Worm (Caenorhabditis elegans): ENCODE measurements around the gene F57F4.1.

The F57F4.1 gene

DNA sequence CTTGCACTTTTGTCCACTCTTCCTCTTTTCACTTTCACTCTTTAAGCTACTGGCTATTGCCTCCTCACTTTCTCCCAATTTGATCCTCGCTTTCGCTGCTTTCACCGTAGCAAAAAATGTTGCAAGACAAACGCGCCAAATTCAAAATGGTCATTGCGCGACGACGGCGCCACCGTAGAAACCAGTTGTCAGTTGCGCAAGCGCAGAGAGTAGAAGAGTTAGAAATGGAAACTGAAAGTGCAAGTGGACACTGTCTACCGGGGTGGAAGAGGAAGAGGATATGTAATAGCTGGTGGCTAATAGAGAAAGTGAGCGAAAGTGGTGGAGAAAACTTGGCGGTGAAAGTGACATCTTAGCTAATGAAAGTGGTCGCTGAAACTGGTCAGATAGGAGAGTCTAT lies 39.1 kb upstream of the F57F4.1 start:
- TF ChIP-seq ama-1 (optimal IDR thresholded peaks at IDR 0.05) (no peak), B0310.2 (tag; optimal IDR thresholded peaks at IDR 0.05) (no peak), scrt-1 (GFP tag; IDR thresholded peaks at IDR 0.05) (no peak), pes-1 (GFP tag; IDR thresholded peaks at IDR 0.05) (no peak), tbx-37 (GFP tag; conservative IDR thresholded peaks at IDR 0.05) (no peak), tra-4 (tag; optimal IDR thresholded peaks at IDR 0.05) (no peak), hmg-4 (GFP tag; optimal IDR thresholded peaks at IDR 0.05) (no peak), hmbx-1 (tag; optimal IDR thresholded peaks at IDR 0.05) (no peak), ceh-13 (GFP tag; optimal IDR thresholded peaks at IDR 0.05) (no peak), F13C5.2 (tag; optimal IDR thresholded peaks at IDR 0.05) (no peak), flt-1 (GFP tag; IDR thresholded peaks at IDR 0.05) (no peak), sea-1 (GFP tag; conservative IDR thresholded peaks at IDR 0.05) (no peak)

DNA sequence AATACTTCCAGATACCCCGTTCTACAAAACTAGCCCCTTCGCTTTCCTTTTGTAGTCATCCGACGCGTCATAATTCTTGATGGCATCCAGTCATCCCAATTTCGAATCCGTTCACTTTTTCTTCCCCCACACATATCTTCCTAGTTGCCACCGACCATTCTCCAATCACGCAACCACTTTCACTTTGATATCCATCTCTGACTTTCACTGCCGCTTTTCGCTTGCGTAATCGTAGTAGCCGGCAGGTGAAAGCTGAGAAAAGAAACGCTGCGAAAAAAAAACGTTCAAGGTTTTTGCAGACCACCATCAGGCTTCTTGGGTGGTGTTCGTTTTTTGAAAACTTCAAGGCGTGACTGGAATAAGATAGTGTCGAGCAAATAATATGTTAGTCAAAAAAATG lies 37.9 kb upstream of the F57F4.1 start:
- TF ChIP-seq tbx-37 (GFP tag; conservative IDR thresholded peaks at IDR 0.05), result no peak

DNA sequence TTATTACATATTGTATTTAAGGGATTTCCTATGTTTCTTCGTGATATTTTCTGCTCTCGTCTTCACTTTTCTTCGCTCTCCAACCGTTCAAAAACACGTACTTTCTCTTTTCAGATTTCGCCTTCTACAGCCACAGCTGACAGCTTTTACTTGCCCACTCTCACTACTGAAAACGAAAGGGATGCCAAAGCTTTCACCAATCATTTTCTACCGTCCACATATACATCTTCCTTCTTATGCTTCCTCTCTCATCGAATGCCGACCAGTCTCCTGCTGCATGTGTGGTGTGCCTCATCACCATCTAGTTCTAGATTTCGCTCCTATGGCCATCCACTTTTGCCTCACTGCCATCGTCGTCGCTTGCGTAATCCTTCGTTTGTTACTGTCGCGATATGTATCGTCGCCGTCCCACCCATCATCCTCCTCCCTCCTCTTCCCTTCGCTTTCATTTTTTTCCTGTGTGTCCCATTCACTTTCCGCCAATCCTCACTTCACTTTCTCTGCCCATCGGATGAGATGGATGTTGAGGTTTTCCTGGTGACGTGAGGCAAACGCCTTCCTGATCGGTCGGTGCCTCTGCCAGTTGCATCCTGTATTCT lies 37.0 kb upstream of the F57F4.1 start:
- TF ChIP-seq tra-4 (tag; optimal IDR thresholded peaks at IDR 0.05) (no peak), tbx-11 (GFP tag; IDR thresholded peaks at IDR 0.05) (no peak), ceh-13 (GFP tag; optimal IDR thresholded peaks at IDR 0.05) (no peak), ets-7 (tag; optimal IDR thresholded peaks at IDR 0.05) (no peak), F13C5.2 (tag; optimal IDR thresholded peaks at IDR 0.05) (no peak), ceh-36 (tag; optimal IDR thresholded peaks at IDR 0.05) (no peak), flt-1 (GFP tag; IDR thresholded peaks at IDR 0.05) (no peak)

DNA sequence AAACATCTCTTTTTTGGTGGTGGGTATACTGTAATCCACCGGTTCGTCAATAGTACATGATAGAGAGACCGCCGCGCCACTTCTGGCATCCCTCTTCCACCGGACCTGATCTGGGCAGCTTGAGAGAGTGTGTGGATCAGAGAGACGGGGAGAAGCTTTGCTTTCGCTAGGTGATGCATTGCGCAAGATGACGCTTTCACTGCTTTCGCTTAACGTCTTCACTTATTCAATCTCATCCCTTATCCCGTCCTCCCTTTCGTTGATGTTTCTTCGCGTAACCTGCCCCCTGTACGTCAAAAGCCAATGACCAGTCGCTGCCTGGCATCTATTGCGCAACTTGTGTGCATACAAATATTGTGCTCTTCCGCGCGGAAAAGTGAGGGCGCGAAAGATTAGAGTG lies 36.1 kb upstream of the F57F4.1 start:
- TF ChIP-seq aly-1 (tag; optimal IDR thresholded peaks at IDR 0.05) (no peak), tbx-11 (GFP tag; IDR thresholded peaks at IDR 0.05) (no peak), hmg-4 (GFP tag; optimal IDR thresholded peaks at IDR 0.05) (no peak), ets-7 (tag; optimal IDR thresholded peaks at IDR 0.05) (no peak), sea-1 (GFP tag; conservative IDR thresholded peaks at IDR 0.05) (no peak), ceh-13 (GFP tag; optimal IDR thresholded peaks at IDR 0.05) (no peak), tra-4 (tag; optimal IDR thresholded peaks at IDR 0.05) (no peak), scrt-1 (GFP tag; IDR thresholded peaks at IDR 0.05) (no peak), tbx-37 (GFP tag; conservative IDR thresholded peaks at IDR 0.05) (no peak), ama-1 (optimal IDR thresholded peaks at IDR 0.05) (no peak), ceh-36 (tag; optimal IDR thresholded peaks at IDR 0.05) (no peak), flt-1 (GFP tag; IDR thresholded peaks at IDR 0.05) (no peak), F13C5.2 (tag; optimal IDR thresholded peaks at IDR 0.05) (no peak), B0310.2 (tag; optimal IDR thresholded peaks at IDR 0.05) (no peak), hmbx-1 (tag; optimal IDR thresholded peaks at IDR 0.05) (no peak), hnd-1 (tag; optimal IDR thresholded peaks at IDR 0.05) (no peak), pes-1 (GFP tag; IDR thresholded peaks at IDR 0.05) (no peak)

DNA sequence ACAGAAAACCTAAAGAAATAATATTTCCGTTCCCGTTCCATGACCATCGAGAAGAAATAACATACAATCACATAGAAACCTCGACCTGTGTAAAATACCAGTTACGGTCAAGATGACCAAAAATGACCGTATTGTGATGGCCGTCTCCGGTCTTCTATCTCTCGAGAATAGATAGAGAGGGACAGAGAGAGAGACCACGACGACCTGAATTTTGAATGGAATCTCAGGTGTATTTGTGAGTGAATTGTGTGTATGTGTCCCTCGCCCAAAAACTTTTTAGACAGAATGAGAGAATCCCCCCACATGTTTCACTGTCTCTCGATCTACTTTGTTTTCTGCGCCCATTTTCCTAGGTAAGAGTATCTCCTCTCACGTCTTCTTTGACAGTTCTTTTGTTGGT lies 35.5 kb upstream of the F57F4.1 start:
- TF ChIP-seq tbx-11 (GFP tag; IDR thresholded peaks at IDR 0.05) (no peak), ets-7 (tag; optimal IDR thresholded peaks at IDR 0.05) (no peak), B0310.2 (tag; optimal IDR thresholded peaks at IDR 0.05) (no peak), ceh-36 (tag; optimal IDR thresholded peaks at IDR 0.05) (no peak)

DNA sequence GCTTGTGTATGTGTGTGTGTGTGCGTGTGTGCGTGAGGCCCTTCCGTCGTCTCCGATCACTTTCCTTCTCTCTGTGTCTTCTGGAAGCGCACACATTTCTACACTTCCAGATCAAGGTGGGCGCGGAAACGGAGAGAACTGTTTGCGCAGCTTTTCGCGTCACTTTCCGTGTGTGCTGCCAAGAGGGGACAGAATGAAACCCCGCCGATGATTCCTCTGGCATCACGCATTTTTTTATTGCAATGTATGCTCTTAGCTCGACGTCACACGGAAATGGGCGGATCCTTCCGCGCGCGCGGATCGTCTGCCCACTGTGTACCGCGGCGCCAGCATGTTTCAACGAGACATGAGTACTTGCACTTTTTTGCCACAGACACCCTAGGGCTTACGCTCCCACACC lies 34.9 kb upstream of the F57F4.1 start:
- TF ChIP-seq B0310.2 (tag; optimal IDR thresholded peaks at IDR 0.05), result no peak
- no peak for TF ChIP-seq hmg-4 (GFP tag; optimal IDR thresholded peaks at IDR 0.05)
- no peak for TF ChIP-seq sea-1 (GFP tag; conservative IDR thresholded peaks at IDR 0.05)
- TF ChIP-seq scrt-1 (GFP tag; IDR thresholded peaks at IDR 0.05), result no peak

DNA sequence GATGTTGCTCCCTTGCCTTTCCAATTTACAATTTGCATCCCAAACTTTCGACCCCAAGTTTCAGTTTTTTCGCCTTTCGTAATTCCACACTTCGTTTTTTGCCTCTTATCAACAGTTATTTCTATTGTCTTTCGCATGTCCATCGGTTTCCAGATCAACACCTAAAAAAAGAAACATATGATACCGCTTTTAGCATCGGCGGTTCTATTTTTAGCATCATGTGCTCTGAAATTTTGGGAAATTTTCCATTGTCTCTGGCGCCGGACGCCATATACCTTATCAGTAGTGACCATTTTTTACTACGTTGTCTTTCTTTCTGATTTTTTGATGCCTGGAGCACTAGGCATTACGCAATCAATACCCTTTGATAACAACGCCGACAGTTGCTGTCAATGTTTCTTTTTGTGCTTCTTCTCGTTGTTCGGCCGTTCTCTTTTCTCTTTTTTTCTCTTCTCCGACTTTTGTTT lies 34.3 kb upstream of the F57F4.1 start, which contains the start of gene bcl-11:
bcl-11 (plus strand) TSS at position 51 of the 467 bp plus-strand sequence.
- no peak for TF ChIP-seq tbx-11 (GFP tag; IDR thresholded peaks at IDR 0.05)
- no peak for TF ChIP-seq hmbx-1 (tag; optimal IDR thresholded peaks at IDR 0.05)
- no peak for TF ChIP-seq ets-7 (tag; optimal IDR thresholded peaks at IDR 0.05)
- no peak for TF ChIP-seq ceh-13 (GFP tag; optimal IDR thresholded peaks at IDR 0.05)
- no peak for TF ChIP-seq tbx-37 (GFP tag; conservative IDR thresholded peaks at IDR 0.05)
- TF ChIP-seq flt-1 (GFP tag; IDR thresholded peaks at IDR 0.05), result no peak
- TF ChIP-seq B0310.2 (tag; optimal IDR thresholded peaks at IDR 0.05), result no peak
- no peak for TF ChIP-seq pes-1 (GFP tag; IDR thresholded peaks at IDR 0.05)
- TF ChIP-seq aly-1 (tag; optimal IDR thresholded peaks at IDR 0.05), result no peak
- TF ChIP-seq hmg-4 (GFP tag; optimal IDR thresholded peaks at IDR 0.05), result no peak
- TF ChIP-seq F13C5.2 (tag; optimal IDR thresholded peaks at IDR 0.05), result no peak
- TF ChIP-seq ceh-36 (tag; optimal IDR thresholded peaks at IDR 0.05), result no peak
- TF ChIP-seq ama-1 (optimal IDR thresholded peaks at IDR 0.05), result no peak
- TF ChIP-seq tra-4 (tag; optimal IDR thresholded peaks at IDR 0.05), result no peak
- TF ChIP-seq hnd-1 (tag; optimal IDR thresholded peaks at IDR 0.05), result no peak
- no peak for TF ChIP-seq sea-1 (GFP tag; conservative IDR thresholded peaks at IDR 0.05)
- no peak for TF ChIP-seq scrt-1 (GFP tag; IDR thresholded peaks at IDR 0.05)

DNA sequence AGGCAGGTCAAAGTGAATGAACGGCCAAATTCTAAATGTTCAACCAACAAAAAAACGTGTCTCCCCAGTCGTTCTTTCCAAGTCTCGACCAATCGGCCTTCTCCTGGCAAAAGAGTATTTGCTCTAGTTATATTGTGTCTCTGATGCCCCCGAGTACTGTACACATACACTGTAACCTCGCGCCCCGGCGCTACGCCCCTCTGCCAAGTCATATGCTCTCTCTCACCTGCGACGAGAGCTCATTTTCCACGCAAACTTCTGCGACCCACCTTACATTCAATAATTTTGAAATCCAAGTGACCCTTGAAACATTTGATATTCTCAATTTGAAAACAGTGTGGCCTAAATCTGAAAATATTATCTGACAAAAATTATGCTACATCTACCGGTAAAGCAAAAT lies 33.0 kb upstream of the F57F4.1 start:
- TF ChIP-seq aly-1 (tag; optimal IDR thresholded peaks at IDR 0.05) (no peak), sea-1 (GFP tag; conservative IDR thresholded peaks at IDR 0.05) (no peak), ceh-13 (GFP tag; optimal IDR thresholded peaks at IDR 0.05) (no peak), ceh-36 (tag; optimal IDR thresholded peaks at IDR 0.05) (no peak), hmg-4 (GFP tag; optimal IDR thresholded peaks at IDR 0.05) (no peak), B0310.2 (tag; optimal IDR thresholded peaks at IDR 0.05) (no peak), hnd-1 (tag; optimal IDR thresholded peaks at IDR 0.05) (no peak), tbx-37 (GFP tag; conservative IDR thresholded peaks at IDR 0.05) (no peak), pes-1 (GFP tag; IDR thresholded peaks at IDR 0.05) (no peak), ets-7 (tag; optimal IDR thresholded peaks at IDR 0.05) (no peak), tbx-11 (GFP tag; IDR thresholded peaks at IDR 0.05) (no peak), F13C5.2 (tag; optimal IDR thresholded peaks at IDR 0.05) (no peak), ama-1 (optimal IDR thresholded peaks at IDR 0.05) (no peak), flt-1 (GFP tag; IDR thresholded peaks at IDR 0.05) (no peak), tra-4 (tag; optimal IDR thresholded peaks at IDR 0.05) (no peak), hmbx-1 (tag; optimal IDR thresholded peaks at IDR 0.05) (no peak), scrt-1 (GFP tag; IDR thresholded peaks at IDR 0.05) (no peak)
